Worm (Caenorhabditis elegans) whole organism, mixed stage, embryonic: ENCODE results near the gene F20B6.9.

Experiments
- lsy-2 ChIP-seq: fragments of 150-350 bp; optimal IDR thresholded peaks from 2 replicates; lab custom pipeline; 2014; ENCODE audit warnings: missing biosample characterization, missing genetic modification characterization
- nhr-28 ChIP-seq: fragments of 150-350 bp; optimal IDR thresholded peaks from 2 replicates; lab custom pipeline; 2014; ENCODE audit warnings: missing biosample characterization, missing genetic modification characterization
- unc-39 ChIP-seq: fragments of 150-350 bp; optimal IDR thresholded peaks from 2 replicates; lab custom pipeline; 2014; ENCODE audit warnings: missing biosample characterization, missing genetic modification characterization
- unc-62 ChIP-seq: fragments of 150-350 bp; optimal IDR thresholded peaks from 2 replicates; lab custom pipeline; 2014; ENCODE audit warnings: missing biosample characterization, missing genetic modification reagents, missing genetic modification characterization

DNA sequence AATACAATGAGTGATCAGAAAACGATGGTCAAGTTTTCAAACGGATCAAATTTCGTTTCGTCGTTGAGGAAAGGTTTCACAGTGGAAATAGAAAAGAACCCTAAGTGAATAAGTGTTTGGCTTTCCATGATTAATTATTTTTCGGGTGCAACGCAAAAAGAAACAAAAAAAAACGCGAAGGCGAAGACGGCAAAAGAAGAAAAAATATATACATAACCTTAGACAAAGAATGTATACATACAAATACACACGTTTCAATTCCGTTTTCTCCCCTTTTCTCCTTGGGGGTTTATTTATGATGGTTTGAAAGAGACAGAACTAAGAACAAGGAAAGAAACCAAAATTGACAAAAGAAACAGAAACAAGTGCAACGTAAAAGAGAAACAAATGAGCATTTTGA is 45.3 kb downstream of the F20B6.9 start:
- no peak for TF ChIP-seq unc-62
- no peak for TF ChIP-seq unc-39
- TF ChIP-seq nhr-28 (tag; lab: Kevin White, UChicago), result no peak
- TF ChIP-seq lsy-2, result no peak
